Fruit fly (Drosophila melanogaster): ENCODE results near the gene B4.

- TF ChIP-seq h (optimal IDR thresholded peaks at IDR 0.05) (no peak), psq (optimal IDR thresholded peaks at IDR 0.05) (no peak), ttk (optimal IDR thresholded peaks at IDR 0.05) (no peak), insv (optimal IDR thresholded peaks at IDR 0.05) (no peak)
Measured at dm6 chr2L:13555397-13555796, 6.3 kb upstream of the B4 start.
